Fruit fly (Drosophila melanogaster): ENCODE results near the gene RpS19b.

Gene RpS19b

DNA sequence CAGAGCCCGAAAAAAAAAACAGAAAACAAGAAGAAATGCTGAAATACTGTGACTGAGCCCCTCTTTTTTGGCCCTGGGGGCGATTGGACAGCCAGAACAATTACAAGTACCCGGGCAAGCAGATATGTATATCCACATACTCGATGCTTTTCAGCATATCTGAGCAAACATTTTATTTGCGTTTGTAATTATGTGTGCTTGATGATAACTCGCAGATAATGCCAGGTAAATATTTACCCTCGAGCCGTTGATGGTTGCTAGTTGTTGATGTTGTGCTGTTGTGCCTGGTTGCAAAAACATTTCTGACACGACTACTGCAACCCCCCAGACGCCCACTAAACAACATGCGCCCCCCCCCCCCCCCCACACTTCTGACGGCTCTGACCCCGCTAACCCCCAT is 14.0 kb downstream of the RpS19b start (continued):
- TF ChIP-seq Hr3 (GFP tag; optimal IDR thresholded peaks at IDR 0.05) (no peak), cad (GFP tag; optimal IDR thresholded peaks at IDR 0.05) (no peak), Gug (GFP tag; IDR thresholded peaks at IDR 0.05) (no peak), CG17612 (GFP tag; IDR thresholded peaks at IDR 0.05) (no peak), CG15479 (GFP tag; optimal IDR thresholded peaks at IDR 0.05) (no peak), Stat92E (GFP tag; optimal IDR thresholded peaks at IDR 0.05) (no peak), Drgx (GFP tag; IDR thresholded peaks at IDR 0.05) (no peak), CG6254 (GFP tag; optimal IDR thresholded peaks at IDR 0.05) (peak; percentile 21), pum (GFP tag; optimal IDR thresholded peaks at IDR 0.05) (no peak), stc (GFP tag; IDR thresholded peaks at IDR 0.05) (no peak; the same call in 1 of the 2 replicates), ttk (GFP tag; IDR thresholded peaks at IDR 0.05) (no peak), tup (GFP tag; optimal IDR thresholded peaks at IDR 0.05) (no peak), hb (GFP tag; IDR thresholded peaks at IDR 0.05; ENCODE audit: partially characterized antibody) (no peak), HmgD (GFP tag; optimal IDR thresholded peaks at IDR 0.05) (no peak), BEAF-32 (GFP tag; optimal IDR thresholded peaks at IDR 0.05) (no peak), salm (tag; optimal IDR thresholded peaks at IDR 0.05) (peak; percentile 70), fd96Cb (tag; optimal IDR thresholded peaks at IDR 0.05) (no peak), br (optimal IDR thresholded peaks at IDR 0.05) (no peak), wdn (GFP tag; IDR thresholded peaks at IDR 0.05) (0 out of 2 replicates have a peak, but pooled peaks have one; percentile 26), CG15601 (tag; optimal IDR thresholded peaks at IDR 0.05) (peak; percentile 32), nerfin-2 (GFP tag; IDR thresholded peaks at IDR 0.05; ENCODE audit: partially characterized antibody) (no peak), CG1832 (GFP tag; optimal IDR thresholded peaks at IDR 0.05) (no peak), slbo (GFP tag; IDR thresholded peaks at IDR 0.05) (no peak), CG7963 (GFP tag; IDR thresholded peaks at IDR 0.05; ENCODE audit: partially characterized antibody) (no peak), ara (GFP tag; IDR thresholded peaks at IDR 0.05) (no peak), CG6272 (GFP tag; IDR thresholded peaks at IDR 0.05) (no peak), gsb-n (tag; optimal IDR thresholded peaks at IDR 0.05) (no peak), CHES-1-like (GFP tag; optimal IDR thresholded peaks at IDR 0.05) (no peak), Atf-2 (GFP tag; optimal IDR thresholded peaks at IDR 0.05) (no peak), CG11504 (tag; optimal IDR thresholded peaks at IDR 0.05) (peak; percentile 25), ab (GFP tag; optimal IDR thresholded peaks at IDR 0.05) (no peak), run (tag; optimal IDR thresholded peaks at IDR 0.05) (peak; percentile 44), MBD-R2 (GFP tag; IDR thresholded peaks at IDR 0.05) (no peak), Meics (GFP tag; optimal IDR thresholded peaks at IDR 0.05) (peak; percentile 61), jing (GFP tag; optimal IDR thresholded peaks at IDR 0.05) (no peak), CG32767 (GFP tag; IDR thresholded peaks at IDR 0.05) (no peak; the same call in 1 of the 2 replicates), corto (GFP tag; optimal IDR thresholded peaks at IDR 0.05) (no peak), chinmo (GFP tag; IDR thresholded peaks at IDR 0.05; ENCODE audit: partially characterized antibody) (0 out of 4 replicates have a peak, but pooled peaks have one; percentile 39), Sox100B (GFP tag; optimal IDR thresholded peaks at IDR 0.05) (peak; percentile 61), Doc3 (GFP tag; IDR thresholded peaks at IDR 0.05; ENCODE audit: partially characterized antibody) (no peak), CG4617 (GFP tag; optimal IDR thresholded peaks at IDR 0.05; ENCODE audit: borderline replicate concordance) (no peak), CG8944 (GFP tag; optimal IDR thresholded peaks at IDR 0.05) (no peak), CG8089 (GFP tag; optimal IDR thresholded peaks at IDR 0.05) (no peak), CG4820 (GFP tag; optimal IDR thresholded peaks at IDR 0.05) (no peak), aop (GFP tag; IDR thresholded peaks at IDR 0.05) (no peak), Eip74EF (GFP tag; optimal IDR thresholded peaks at IDR 0.05) (peak in 1 of 2 experiments; percentile 28), CG1603 (tag; optimal IDR thresholded peaks at IDR 0.05) (peak; percentile 34), CG31224 (GFP tag; IDR thresholded peaks at IDR 0.05) (no peak), Six4 (GFP tag; optimal IDR thresholded peaks at IDR 0.05) (no peak), CG3995 (GFP tag; optimal IDR thresholded peaks at IDR 0.05) (no peak), CG30431 (GFP tag; optimal IDR thresholded peaks at IDR 0.05) (no peak)
